Worm (Caenorhabditis elegans) whole organism, mixed stage, embryonic: Measurements from ENCODE around the gene men-1.

Experiments used
- M03D4.4 ChIP-seq: sonication (generic microtip); optimal IDR thresholded peaks from 2 replicates; lab custom pipeline; 2017; ENCODE audit warnings: mild to moderate bottlenecking, missing genetic modification characterization, missing compliant biosample characterization
- bed-3 ChIP-seq: fragments of 200-800 bp; sonication (Bioruptor generic); optimal IDR thresholded peaks from 3 replicates; lab custom pipeline; 2018; ENCODE audit warnings: mild to moderate bottlenecking, missing genetic modification characterization, moderate library complexity, missing compliant biosample characterization
- blmp-1 ChIP-seq: fragments of 150-350 bp; optimal IDR thresholded peaks from 2 replicates; lab custom pipeline; 2014; ENCODE audit warnings: missing biosample characterization, missing genetic modification characterization
- ceh-39 ChIP-seq: fragments of 150-350 bp; optimal IDR thresholded peaks from 2 replicates; lab custom pipeline; 2014; ENCODE audit warnings: missing biosample characterization, missing genetic modification characterization
- ceh-43 ChIP-seq: fragments of 200-800 bp; sonication (Bioruptor generic); optimal IDR thresholded peaks from 2 replicates; lab custom pipeline; 2018; ENCODE audit warnings: mild to moderate bottlenecking, missing genetic modification characterization, moderate library complexity, missing compliant biosample characterization
- ceh-83 ChIP-seq: fragments of 200-800 bp; sonication (Bioruptor generic); optimal IDR thresholded peaks from 2 replicates; lab custom pipeline; 2018; ENCODE audit warnings: mild to moderate bottlenecking, missing genetic modification characterization, missing compliant biosample characterization
- ces-1 ChIP-seq: fragments of 150-350 bp; optimal IDR thresholded peaks from 2 replicates; lab custom pipeline; 2014; ENCODE audit warnings: missing biosample characterization, missing genetic modification reagents, missing genetic modification characterization
- cnd-1 ChIP-seq: fragments of 200-800 bp; sonication (Bioruptor generic); optimal IDR thresholded peaks from 2 replicates; lab custom pipeline; 2018; ENCODE audit warnings: mild to moderate bottlenecking, missing genetic modification characterization, missing compliant biosample characterization
- drap-1 ChIP-seq: fragments of 200-800 bp; sonication (Bioruptor generic); optimal IDR thresholded peaks from 3 replicates; lab custom pipeline; 2018; ENCODE audit warnings: mild to moderate bottlenecking, missing genetic modification characterization, missing compliant biosample characterization
- elt-1 ChIP-seq: sonication (generic microtip); optimal IDR thresholded peaks from 2 replicates; lab custom pipeline; 2017; ENCODE audit warnings: missing genetic modification characterization, mild to moderate bottlenecking, missing compliant biosample characterization, antibody characterized with exemption, moderate library complexity, borderline replicate concordance; ENCODE audit not compliant: insufficient read depth
- elt-3 ChIP-seq: fragments of 150-350 bp; optimal IDR thresholded peaks from 2 replicates; lab custom pipeline; 2014; ENCODE audit warnings: missing biosample characterization, missing genetic modification characterization
- flh-1 ChIP-seq: fragments of 200-800 bp; sonication (Bioruptor generic); optimal IDR thresholded peaks from 2 replicates; lab custom pipeline; 2018; ENCODE audit warnings: mild to moderate bottlenecking, missing genetic modification characterization, moderate library complexity, missing compliant biosample characterization
- ham-2 ChIP-seq: fragments of 200-800 bp; sonication (Bioruptor generic); optimal IDR thresholded peaks from 2 replicates; lab custom pipeline; 2018; ENCODE audit warnings: mild to moderate bottlenecking, missing genetic modification characterization, missing compliant biosample characterization
- hlh-1 ChIP-seq: fragments of 150-350 bp; optimal IDR thresholded peaks from 2 replicates; lab custom pipeline; 2014; ENCODE audit warnings: missing biosample characterization, missing genetic modification reagents, missing genetic modification characterization
- lin-13 ChIP-seq: fragments of 150-350 bp; optimal IDR thresholded peaks from 2 replicates; lab custom pipeline; 2014; ENCODE audit warnings: missing biosample characterization, missing genetic modification characterization
- lin-32 ChIP-seq: fragments of 200-800 bp; sonication (Bioruptor generic); optimal IDR thresholded peaks from 2 replicates; lab custom pipeline; 2018; ENCODE audit warnings: mild to moderate bottlenecking, missing genetic modification characterization, missing compliant biosample characterization
- lsy-2 ChIP-seq: fragments of 150-350 bp; optimal IDR thresholded peaks from 2 replicates; lab custom pipeline; 2014; ENCODE audit warnings: missing biosample characterization, missing genetic modification characterization
- mab-5 ChIP-seq: fragments of 150-350 bp; optimal IDR thresholded peaks from 2 replicates; lab custom pipeline; 2014; ENCODE audit warnings: missing biosample characterization, missing genetic modification characterization
- mep-1 ChIP-seq: fragments of 150-350 bp; optimal IDR thresholded peaks from 2 replicates; lab custom pipeline; 2017; ENCODE audit warnings: missing biosample characterization, missing genetic modification reagents, missing genetic modification characterization, inconsistent platforms
- mls-2 ChIP-seq: sonication (generic microtip); optimal IDR thresholded peaks from 2 replicates; lab custom pipeline; 2016; ENCODE audit warnings: mild to moderate bottlenecking, missing genetic modification characterization, moderate library complexity, missing compliant biosample characterization
- nhr-12 ChIP-seq: fragments of 150-350 bp; optimal IDR thresholded peaks from 2 replicates; lab custom pipeline; 2014; ENCODE audit warnings: missing biosample characterization, missing genetic modification characterization
- nhr-2 ChIP-seq: fragments of 150-350 bp; optimal IDR thresholded peaks from 2 replicates; lab custom pipeline; 2014; ENCODE audit warnings: missing biosample characterization, missing genetic modification characterization
- nhr-237 ChIP-seq: fragments of 150-350 bp; optimal IDR thresholded peaks from 2 replicates; lab custom pipeline; 2014; ENCODE audit warnings: missing biosample characterization, missing genetic modification characterization
- nhr-28 ChIP-seq: fragments of 150-350 bp; optimal IDR thresholded peaks from 2 replicates; lab custom pipeline; 2014; ENCODE audit warnings: missing biosample characterization, missing genetic modification characterization
- nhr-76 ChIP-seq: sonication (generic microtip); optimal IDR thresholded peaks from 2 replicates; lab custom pipeline; 2017; ENCODE audit warnings: missing biosample characterization, missing genetic modification characterization
- pha-4 ChIP-seq: fragments of 150-350 bp; optimal IDR thresholded peaks from 2 replicates; lab custom pipeline; 2018; ENCODE audit warnings: missing biosample characterization, missing genetic modification reagents, missing genetic modification characterization
- sem-2 ChIP-seq: fragments of 200-800 bp; sonication (Bioruptor generic); optimal IDR thresholded peaks from 2 replicates; lab custom pipeline; 2018; ENCODE audit warnings: mild to moderate bottlenecking, missing genetic modification characterization, missing compliant biosample characterization
- snpc-4 ChIP-seq: fragments of 150-350 bp; optimal IDR thresholded peaks from 2 replicates; lab custom pipeline; 2014; ENCODE audit warnings: missing biosample characterization, missing genetic modification characterization
- sptf-1 ChIP-seq: sonication (generic microtip); optimal IDR thresholded peaks from 2 replicates; lab custom pipeline; 2017; ENCODE audit warnings: mild to moderate bottlenecking, missing genetic modification characterization, moderate library complexity, missing compliant biosample characterization
- tbx-8 ChIP-seq: fragments of 200-800 bp; sonication (Bioruptor generic); optimal IDR thresholded peaks from 2 replicates; lab custom pipeline; 2018; ENCODE audit warnings: mild to moderate bottlenecking, missing genetic modification characterization, moderate library complexity, missing compliant biosample characterization
- unc-120 ChIP-seq: sonication (generic microtip); optimal IDR thresholded peaks from 2 replicates; lab custom pipeline; 2017; ENCODE audit warnings: missing genetic modification characterization, missing compliant biosample characterization; ENCODE audit not compliant: poor library complexity, severe bottlenecking
- unc-39 ChIP-seq: fragments of 150-350 bp; optimal IDR thresholded peaks from 2 replicates; lab custom pipeline; 2014; ENCODE audit warnings: missing biosample characterization, missing genetic modification characterization
- unc-62 ChIP-seq: fragments of 150-350 bp; optimal IDR thresholded peaks from 2 replicates; lab custom pipeline; 2014; ENCODE audit warnings: missing biosample characterization, missing genetic modification reagents, missing genetic modification characterization
- zip-8 ChIP-seq: fragments of 150-350 bp; optimal IDR thresholded peaks from 2 replicates; lab custom pipeline; 2014; ENCODE audit warnings: missing biosample characterization, missing genetic modification characterization
- ztf-11 ChIP-seq: fragments of 150-350 bp; optimal IDR thresholded peaks from 2 replicates; lab custom pipeline; 2014; ENCODE audit warnings: missing biosample characterization, missing genetic modification characterization

Gene men-1

DNA sequence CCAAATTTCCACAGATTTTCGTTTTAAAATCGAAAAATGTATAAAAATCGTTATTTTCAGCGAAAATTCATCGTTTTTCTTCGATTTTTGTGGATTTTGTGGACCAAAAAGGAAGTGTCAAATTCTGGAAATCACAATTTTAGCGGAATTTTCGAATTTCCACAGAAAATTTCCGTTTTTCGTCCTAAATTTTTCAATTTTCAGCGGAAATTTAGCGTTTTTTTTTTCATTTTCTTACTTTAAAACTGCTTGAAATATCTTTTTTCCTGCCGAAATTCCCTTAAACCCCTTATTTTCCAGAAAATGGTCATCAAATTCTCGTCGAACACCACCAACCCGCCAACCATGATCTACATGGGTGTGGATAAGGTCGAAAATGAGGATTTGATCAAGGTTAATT, 18.1 kb upstream of the men-1 start, which contains the start of gene Y54G11A.2:
TSS of gene Y54G11A.2 (plus strand) at position 301 of the 400 bp plus-strand sequence.
- no peak for TF ChIP-seq nhr-12 (tag; lab: Kevin White, UChicago)
- no peak for TF ChIP-seq ceh-39
- no peak for TF ChIP-seq elt-1 (tag; lab: Kevin White, UChicago)
- no peak for TF ChIP-seq flh-1 (GFP tag; lab: Kevin White, UChicago)
- TF ChIP-seq drap-1 = no peak
- no peak for TF ChIP-seq blmp-1 (tag; lab: Kevin White, UChicago)
- TF ChIP-seq lin-32 (GFP tag; lab: Kevin White, UChicago) = no peak
- no peak for TF ChIP-seq nhr-2
- no peak for TF ChIP-seq tbx-8 (GFP tag; lab: Kevin White, UChicago)
- no peak for TF ChIP-seq hlh-1
- TF ChIP-seq M03D4.4 (tag; lab: Kevin White, UChicago) = no peak
- TF ChIP-seq pha-4 (tag; lab: Kevin White, UChicago) = no peak
- TF ChIP-seq ztf-11 (tag; lab: Kevin White, UChicago) = no peak
- no peak for TF ChIP-seq sem-2 (GFP tag; lab: Kevin White, UChicago)
- no peak for TF ChIP-seq unc-120 (tag; lab: Kevin White, UChicago)
- TF ChIP-seq lin-13 (tag; lab: Kevin White, UChicago) = no peak
- no peak for TF ChIP-seq unc-39 (tag; lab: Kevin White, UChicago)
- no peak for TF ChIP-seq ceh-43 (GFP tag; lab: Kevin White, UChicago)
- TF ChIP-seq ces-1 (GFP tag; lab: Kevin White, UChicago) = no peak
- no peak for TF ChIP-seq sptf-1

DNA sequence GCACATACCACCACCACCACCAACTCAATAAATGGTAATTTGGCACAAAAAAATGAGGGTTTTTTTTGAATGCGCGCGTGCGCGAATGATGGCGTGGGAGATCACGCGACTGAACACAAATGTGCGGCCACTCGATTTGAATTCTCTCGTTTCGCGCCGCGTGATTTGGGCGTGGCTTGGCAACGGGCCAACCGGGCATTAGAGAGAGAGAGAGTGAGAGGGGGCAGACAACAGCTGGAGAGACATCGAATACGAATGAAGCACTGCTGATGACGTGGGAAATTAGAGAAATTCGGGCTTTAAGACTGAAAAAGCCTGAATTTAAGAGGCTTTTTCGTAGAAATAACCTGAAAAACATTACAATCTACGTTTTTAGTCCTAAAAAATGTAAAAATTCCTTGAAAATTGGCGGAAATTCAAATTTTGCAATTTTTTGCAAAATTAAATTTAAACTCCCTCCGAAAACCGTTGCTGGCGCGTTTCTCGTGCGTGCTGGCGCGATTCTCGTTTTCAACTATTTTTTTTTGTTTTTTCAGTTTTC, 17.6 kb upstream of the men-1 start:
- TF ChIP-seq blmp-1 (tag; lab: Kevin White, UChicago) (peak; percentile 39), sptf-1 (peak; percentile 86), hlh-1 (peak; percentile 7), unc-62 (peak; percentile 26), lin-32 (GFP tag; lab: Kevin White, UChicago) (peak; percentile 85), nhr-12 (tag; lab: Kevin White, UChicago) (peak; percentile 1), zip-8 (no peak), ham-2 (GFP tag; lab: Kevin White, UChicago) (peak; percentile 18), lin-13 (tag; lab: Kevin White, UChicago) (peak; percentile 70), elt-1 (tag; lab: Kevin White, UChicago) (peak; percentile 34), pha-4 (tag; lab: Kevin White, UChicago) (peak; percentile 87), lsy-2 (tag; lab: Kevin White, UChicago) (peak; percentile 79), bed-3 (no peak), drap-1 (peak; percentile 78), unc-120 (tag; lab: Kevin White, UChicago) (peak; percentile 75), flh-1 (GFP tag; lab: Kevin White, UChicago) (peak; percentile 8), cnd-1 (tag; lab: Kevin White, UChicago) (peak; percentile 92), M03D4.4 (tag; lab: Kevin White, UChicago) (peak; percentile 64), snpc-4 (tag; lab: Kevin White, UChicago) (no peak), ceh-43 (GFP tag; lab: Kevin White, UChicago) (peak; percentile 7), elt-3 (tag; lab: Kevin White, UChicago) (no peak), unc-39 (tag; lab: Kevin White, UChicago) (peak; percentile 78), tbx-8 (GFP tag; lab: Kevin White, UChicago) (peak; percentile 75), nhr-2 (peak; percentile 31), sem-2 (GFP tag; lab: Kevin White, UChicago) (peak; percentile 19), ceh-39 (peak; percentile 60), nhr-76 (tag; lab: Kevin White, UChicago) (no peak), nhr-28 (tag; lab: Kevin White, UChicago) (peak; percentile 6), mab-5 (no peak), ceh-83 (peak; percentile 81), nhr-237 (tag; lab: Kevin White, UChicago) (peak; percentile 53), ces-1 (GFP tag; lab: Kevin White, UChicago) (peak; percentile 94), mls-2 (tag; lab: Kevin White, UChicago) (peak; percentile 89), mep-1 (tag; lab: Kevin White, UChicago) (peak; percentile 44), ztf-11 (tag; lab: Kevin White, UChicago) (peak; percentile 63)
